Worm (Caenorhabditis elegans): ENCODE results near the gene F11A5.16.

- TF ChIP-seq klf-2 (GFP tag; conservative IDR thresholded peaks at IDR 0.05), result no peak
- TF ChIP-seq ref-1 (GFP tag; conservative IDR thresholded peaks at IDR 0.05), result no peak
- TF ChIP-seq med-1 (GFP tag; optimal IDR thresholded peaks at IDR 0.05; ENCODE audit: insufficient read depth), result no peak
- no peak for TF ChIP-seq flt-1 (GFP tag; IDR thresholded peaks at IDR 0.05)
Observed at ce11 chrV:16201730-16202129, 9.0 kb upstream of the F11A5.16 start, which contains the start of gene F11A5.17.

Measured in whole organism, midembryonic.